5 fruit fly cellular contexts compared by ENCODE assay signal in genomic region chrX:11390625-11391363, dm6.
TF ChIP-seq lines count a peak whose summit lies in the region.

No protein-coding gene starts in this region.

- TF ChIP-seq CTCF in whole organism, embryonic (GFP tag; optimal IDR thresholded peaks at IDR 0.05; lab: Kevin White, UChicago): no peak

TF ChIP-seq in whole organism, adult, 20 proteins besides CTCF, POLR2A, EP300 and RAD21:
- TF ChIP-seq kay (GFP tag; lab: Kevin White, UChicago; ENCODE audit: borderline replicate concordance) (peak; percentile 89), CG7045 (GFP tag; optimal IDR thresholded peaks at IDR 0.05; lab: Kevin White, UChicago) (peak; percentile 40), CG14711 (tag; optimal IDR thresholded peaks at IDR 0.05; lab: Kevin White, UChicago) (peak; percentile 16), CG33017 (tag; optimal IDR thresholded peaks at IDR 0.05; lab: Kevin White, UChicago) (no peak), cnc (optimal IDR thresholded peaks at IDR 0.05; lab: Kevin White, UChicago) (no peak), tj (GFP tag; optimal IDR thresholded peaks at IDR 0.05; lab: Kevin White, UChicago) (peak; percentile 26), toe (GFP tag; optimal IDR thresholded peaks at IDR 0.05; lab: Kevin White, UChicago) (no peak), CG12768 (GFP tag; optimal IDR thresholded peaks at IDR 0.05; lab: Kevin White, UChicago) (peak; percentile 34), Hr96 (GFP tag; optimal IDR thresholded peaks at IDR 0.05; lab: Kevin White, UChicago) (no peak), CG1620 (GFP tag; optimal IDR thresholded peaks at IDR 0.05; lab: Kevin White, UChicago) (no peak), Mnt (GFP tag; optimal IDR thresholded peaks at IDR 0.05; lab: Kevin White, UChicago) (no peak), bab1 (GFP tag; optimal IDR thresholded peaks at IDR 0.05; lab: Kevin White, UChicago) (peak; percentile 13), cic (GFP tag; optimal IDR thresholded peaks at IDR 0.05; lab: Kevin White, UChicago) (no peak), Crg-1 (GFP tag; optimal IDR thresholded peaks at IDR 0.05; lab: Kevin White, UChicago) (no peak), Clk (GFP tag; optimal IDR thresholded peaks at IDR 0.05; lab: Kevin White, UChicago) (no peak), CG7101 (tag; optimal IDR thresholded peaks at IDR 0.05; lab: Kevin White, UChicago) (no peak), CG11617 (GFP tag; optimal IDR thresholded peaks at IDR 0.05; lab: Kevin White, UChicago) (peak; percentile 17), ovo (GFP tag; optimal IDR thresholded peaks at IDR 0.05; lab: Kevin White, UChicago) (no peak), CG5204 (GFP tag; optimal IDR thresholded peaks at IDR 0.05; lab: Kevin White, UChicago) (peak; percentile 24)

TF ChIP-seq in whole organism, embryonic, 481 proteins besides CTCF, POLR2A, EP300 and RAD21 (continues in another document):
- TF ChIP-seq CG17361 (GFP tag; IDR thresholded peaks at IDR 0.05; lab: Robert Waterston, UW) (peak; percentile 76), nom (GFP tag; optimal IDR thresholded peaks at IDR 0.05; lab: Kevin White, UChicago) (no peak), D19B (GFP tag; optimal IDR thresholded peaks at IDR 0.05; lab: Kevin White, UChicago) (peak; percentile 90), CG42726 (GFP tag; IDR thresholded peaks at IDR 0.05; lab: Robert Waterston, UW; ENCODE audit: partially characterized antibody) (no peak), CG11560 (tag; IDR thresholded peaks at IDR 0.05; lab: Robert Waterston, UW) (peak; percentile 78), CG31365 (tag; optimal IDR thresholded peaks at IDR 0.05; lab: Kevin White, UChicago) (peak; percentile 24), gcm (GFP tag; optimal IDR thresholded peaks at IDR 0.05; lab: Kevin White, UChicago) (peak; percentile 37), her (GFP tag; optimal IDR thresholded peaks at IDR 0.05; lab: Kevin White, UChicago) (peak; percentile 77), abd-A (tag; optimal IDR thresholded peaks at IDR 0.05; lab: Kevin White, UChicago) (no peak), CG8388 (GFP tag; optimal IDR thresholded peaks at IDR 0.05; lab: Kevin White, UChicago) (peak; percentile 54), CG6854 (GFP tag; optimal IDR thresholded peaks at IDR 0.05; lab: Kevin White, UChicago) (peak; percentile 35), CG7357 (GFP tag; IDR thresholded peaks at IDR 0.05; lab: Robert Waterston, UW) (peak; percentile 65), CG11085 (GFP tag; IDR thresholded peaks at IDR 0.05; lab: Robert Waterston, UW) (peak; percentile 70), CG10565 (GFP tag; optimal IDR thresholded peaks at IDR 0.05; lab: Kevin White, UChicago) (no peak), oc (tag; optimal IDR thresholded peaks at IDR 0.05; lab: Kevin White, UChicago) (peak; percentile 61), Ets65A (GFP tag; lab: Kevin White, UChicago) (peak; percentile 97), HLH4C (GFP tag; IDR thresholded peaks at IDR 0.05; lab: Robert Waterston, UW; ENCODE audit: partially characterized antibody) (no peak), mld (GFP tag; IDR thresholded peaks at IDR 0.05; lab: Robert Waterston, UW; ENCODE audit: partially characterized antibody) (0 out of 3 replicates have a peak, but pooled peaks have one; percentile 26)

TF ChIP-seq in whole organism, prepupa, 60 proteins besides CTCF, POLR2A, EP300 and RAD21 (continues in another document):
- TF ChIP-seq Sox14 (GFP tag; optimal IDR thresholded peaks at IDR 0.05; lab: Kevin White, UChicago) (peak; percentile 70), CG6276 (GFP tag; optimal IDR thresholded peaks at IDR 0.05; lab: Kevin White, UChicago) (peak; percentile 83), Ets96B (tag; optimal IDR thresholded peaks at IDR 0.05; lab: Kevin White, UChicago) (peak; percentile 55), vri (GFP tag; optimal IDR thresholded peaks at IDR 0.05; lab: Kevin White, UChicago) (no peak), net (GFP tag; optimal IDR thresholded peaks at IDR 0.05; lab: Kevin White, UChicago) (peak; percentile 57), CG6792 (GFP tag; optimal IDR thresholded peaks at IDR 0.05; lab: Kevin White, UChicago) (peak; percentile 23), pdm3 (GFP tag; optimal IDR thresholded peaks at IDR 0.05; lab: Kevin White, UChicago) (peak; percentile 65), CG3032 (tag; optimal IDR thresholded peaks at IDR 0.05; lab: Kevin White, UChicago) (peak; percentile 38), salr (GFP tag; optimal IDR thresholded peaks at IDR 0.05; lab: Kevin White, UChicago) (peak in 1 of 2 experiments; percentile 59), Blimp-1 (GFP tag; optimal IDR thresholded peaks at IDR 0.05; lab: Kevin White, UChicago) (no peak), CG4318 (GFP tag; optimal IDR thresholded peaks at IDR 0.05; lab: Kevin White, UChicago) (peak; percentile 56), CG6808 (GFP tag; optimal IDR thresholded peaks at IDR 0.05; lab: Kevin White, UChicago) (peak; percentile 45), CG8319 (GFP tag; optimal IDR thresholded peaks at IDR 0.05; lab: Kevin White, UChicago) (peak; percentile 24), ss (GFP tag; optimal IDR thresholded peaks at IDR 0.05; lab: Kevin White, UChicago) (peak in 1 of 2 experiments; percentile 28), Met (GFP tag; optimal IDR thresholded peaks at IDR 0.05; lab: Kevin White, UChicago) (peak; percentile 55), spab (GFP tag; optimal IDR thresholded peaks at IDR 0.05; lab: Kevin White, UChicago) (peak; percentile 42), CG11902 (GFP tag; optimal IDR thresholded peaks at IDR 0.05; lab: Kevin White, UChicago) (peak; percentile 2), CG7368 (GFP tag; optimal IDR thresholded peaks at IDR 0.05; lab: Kevin White, UChicago) (peak; percentile 42), dsx (GFP tag; optimal IDR thresholded peaks at IDR 0.05; lab: Kevin White, UChicago; ENCODE audit: poor library complexity, severe bottlenecking) (peak; percentile 33)

TF ChIP-seq in whole organism, pupa, 21 proteins besides CTCF, POLR2A, EP300 and RAD21:
- TF ChIP-seq Pif1A (GFP tag; optimal IDR thresholded peaks at IDR 0.05; lab: Kevin White, UChicago): peak; percentile 58
- peak; percentile 77 for TF ChIP-seq CG12605 (GFP tag; IDR thresholded peaks at IDR 0.05; lab: Robert Waterston, UW)
- TF ChIP-seq CG9948 (tag; optimal IDR thresholded peaks at IDR 0.05; lab: Kevin White, UChicago): peak; percentile 60
- TF ChIP-seq gl (tag; optimal IDR thresholded peaks at IDR 0.05; lab: Kevin White, UChicago): no peak
- TF ChIP-seq CG14655 (GFP tag; optimal IDR thresholded peaks at IDR 0.05; lab: Kevin White, UChicago): peak; percentile 89
- peak; percentile 69 for TF ChIP-seq Pif1B (GFP tag; optimal IDR thresholded peaks at IDR 0.05; lab: Kevin White, UChicago)
- peak; percentile 74 for TF ChIP-seq CG10348 (GFP tag; IDR thresholded peaks at IDR 0.05; lab: Robert Waterston, UW)
- TF ChIP-seq CG34367 (tag; optimal IDR thresholded peaks at IDR 0.05; lab: Kevin White, UChicago): peak; percentile 38
- no peak for TF ChIP-seq CG13204 (GFP tag; optimal IDR thresholded peaks at IDR 0.05; lab: Kevin White, UChicago)
- TF ChIP-seq Ets98B (GFP tag; IDR thresholded peaks at IDR 0.05; lab: Robert Waterston, UW): peak; percentile 93
- no peak for TF ChIP-seq D1 (tag; optimal IDR thresholded peaks at IDR 0.05; lab: Kevin White, UChicago)
- TF ChIP-seq CG15710 (tag; optimal IDR thresholded peaks at IDR 0.05; lab: Kevin White, UChicago): peak; percentile 43
- TF ChIP-seq fd96Ca (GFP tag; IDR thresholded peaks at IDR 0.05; lab: Robert Waterston, UW): peak; percentile 95
- peak; percentile 78 for TF ChIP-seq rn (GFP tag; IDR thresholded peaks at IDR 0.05; lab: Robert Waterston, UW)
- peak; percentile 88 for TF ChIP-seq CG32121 (GFP tag; IDR thresholded peaks at IDR 0.05; lab: Robert Waterston, UW)
- TF ChIP-seq CG8159 (tag; optimal IDR thresholded peaks at IDR 0.05; lab: Kevin White, UChicago): peak; percentile 50
- TF ChIP-seq Snoo (tag; optimal IDR thresholded peaks at IDR 0.05; lab: Kevin White, UChicago): peak; percentile 19
- TF ChIP-seq CG4496 (GFP tag; IDR thresholded peaks at IDR 0.05; lab: Robert Waterston, UW): peak; percentile 94
- peak; percentile 46 for TF ChIP-seq CG17806 (tag; optimal IDR thresholded peaks at IDR 0.05; lab: Kevin White, UChicago)
- TF ChIP-seq EcR (GFP tag; optimal IDR thresholded peaks at IDR 0.05; lab: Kevin White, UChicago): no peak
- peak; percentile 81 for TF ChIP-seq CG8301 (tag; optimal IDR thresholded peaks at IDR 0.05; lab: Kevin White, UChicago)

TF ChIP-seq in whole organism, wandering third instar larva, 38 proteins besides CTCF, POLR2A, EP300 and RAD21 (continues in another document):
- TF ChIP-seq Myc (optimal IDR thresholded peaks at IDR 0.05; lab: Kevin White, UChicago): no peak
- TF ChIP-seq br (GFP tag; optimal IDR thresholded peaks at IDR 0.05; lab: Kevin White, UChicago): peak; percentile 35
- TF ChIP-seq sv (GFP tag; optimal IDR thresholded peaks at IDR 0.05; lab: Kevin White, UChicago): peak; percentile 68
- peak; percentile 17 for TF ChIP-seq Hnf4 (GFP tag; optimal IDR thresholded peaks at IDR 0.05; lab: Kevin White, UChicago)
- no peak for TF ChIP-seq Dif (GFP tag; optimal IDR thresholded peaks at IDR 0.05; lab: Kevin White, UChicago; ENCODE audit: partially characterized antibody)
- peak; percentile 52 for TF ChIP-seq rgr (GFP tag; optimal IDR thresholded peaks at IDR 0.05; lab: Kevin White, UChicago)
- peak; percentile 27 for TF ChIP-seq HLH106 (tag; optimal IDR thresholded peaks at IDR 0.05; lab: Kevin White, UChicago)
- TF ChIP-seq lola (GFP tag; optimal IDR thresholded peaks at IDR 0.05; lab: Kevin White, UChicago): no peak
- TF ChIP-seq OdsH (GFP tag; optimal IDR thresholded peaks at IDR 0.05; lab: Kevin White, UChicago): peak; percentile 28
- TF ChIP-seq usp (GFP tag; optimal IDR thresholded peaks at IDR 0.05; lab: Kevin White, UChicago): no peak
- peak in 1 of 2 experiments; percentile 59 for TF ChIP-seq foxo (GFP tag; optimal IDR thresholded peaks at IDR 0.05; lab: Kevin White, UChicago)
- TF ChIP-seq Hr83 (GFP tag; optimal IDR thresholded peaks at IDR 0.05; lab: Kevin White, UChicago; ENCODE audit: poor library complexity, severe bottlenecking): no peak
- TF ChIP-seq CG9705 (GFP tag; optimal IDR thresholded peaks at IDR 0.05; lab: Kevin White, UChicago): no peak
- no peak for TF ChIP-seq CG32264 (GFP tag; optimal IDR thresholded peaks at IDR 0.05; lab: Kevin White, UChicago)
- TF ChIP-seq brk (GFP tag; optimal IDR thresholded peaks at IDR 0.05; lab: Kevin White, UChicago): no peak
- TF ChIP-seq h (GFP tag; optimal IDR thresholded peaks at IDR 0.05; lab: Kevin White, UChicago): peak; percentile 45
- TF ChIP-seq Abd-B (GFP tag; optimal IDR thresholded peaks at IDR 0.05; lab: Kevin White, UChicago): no peak
- TF ChIP-seq Mio (GFP tag; optimal IDR thresholded peaks at IDR 0.05; lab: Kevin White, UChicago): no peak
- no peak for TF ChIP-seq jim (GFP tag; optimal IDR thresholded peaks at IDR 0.05; lab: Kevin White, UChicago)
- no peak for TF ChIP-seq dl (GFP tag; optimal IDR thresholded peaks at IDR 0.05; lab: Kevin White, UChicago; ENCODE audit: insufficient read depth in 1 of 2, partially characterized antibody in 2 of 2)
- TF ChIP-seq dsf (GFP tag; optimal IDR thresholded peaks at IDR 0.05; lab: Kevin White, UChicago; ENCODE audit: borderline replicate concordance): no peak
- no peak for TF ChIP-seq GATAd (GFP tag; optimal IDR thresholded peaks at IDR 0.05; lab: Kevin White, UChicago)
- no peak for TF ChIP-seq N (GFP tag; optimal IDR thresholded peaks at IDR 0.05; lab: Kevin White, UChicago)
